Fruit fly (Drosophila melanogaster): Measurements from ENCODE around the gene fipi.
A peak's percentile ranks its signal among the peaks of the same experiment; 100 is the strongest.

fipi gene

DNA sequence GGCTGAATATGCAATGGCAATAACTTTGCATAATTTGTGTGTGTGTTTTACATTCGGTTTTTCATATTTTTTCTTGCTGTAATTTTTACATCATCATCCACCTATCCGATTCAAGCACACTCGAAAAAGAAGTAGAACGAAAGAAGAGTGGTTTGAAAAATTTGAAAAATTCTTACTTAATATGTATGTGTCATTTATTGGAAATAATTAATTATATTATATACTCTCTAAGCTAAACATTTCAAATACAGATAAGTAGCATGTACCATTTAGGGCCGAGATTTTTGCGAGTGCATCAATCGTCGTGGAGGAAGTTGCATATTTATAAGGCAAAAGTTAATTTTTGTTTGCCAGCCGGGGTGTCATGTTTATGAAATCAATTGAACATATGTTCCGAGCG, 12.3 kb upstream of the fipi start (continued):
- TF ChIP-seq HLH54F (GFP tag; optimal IDR thresholded peaks at IDR 0.05): no peak
- TF ChIP-seq CG18262 (tag; optimal IDR thresholded peaks at IDR 0.05): peak; percentile 2
- TF ChIP-seq danr (GFP tag; IDR thresholded peaks at IDR 0.05): no peak
- TF ChIP-seq PHDP (tag; optimal IDR thresholded peaks at IDR 0.05): no peak
- TF ChIP-seq slou (GFP tag; optimal IDR thresholded peaks at IDR 0.05): no peak
- TF ChIP-seq sug (tag; optimal IDR thresholded peaks at IDR 0.05): no peak
- no peak for TF ChIP-seq CG7928 (GFP tag; optimal IDR thresholded peaks at IDR 0.05)
- no peak for TF ChIP-seq Fer2 (tag; optimal IDR thresholded peaks at IDR 0.05)
- TF ChIP-seq Vsx1 (GFP tag; optimal IDR thresholded peaks at IDR 0.05): no peak
- no peak for TF ChIP-seq Abd-B (GFP tag; optimal IDR thresholded peaks at IDR 0.05)
- TF ChIP-seq Xbp1 (GFP tag; optimal IDR thresholded peaks at IDR 0.05): peak; percentile 15
- no peak for TF ChIP-seq CG9215 (GFP tag; IDR thresholded peaks at IDR 0.05)
- TF ChIP-seq Rfx (GFP tag; IDR thresholded peaks at IDR 0.05): no peak
- TF ChIP-seq CG13424 (tag; optimal IDR thresholded peaks at IDR 0.05): peak; percentile 9
- no peak for TF ChIP-seq Side (GFP tag; optimal IDR thresholded peaks at IDR 0.05)
- peak; percentile 43; the same call in 1 of the 3 replicates for TF ChIP-seq CG11695 (GFP tag; IDR thresholded peaks at IDR 0.05)
- no peak for TF ChIP-seq Gsc (GFP tag; IDR thresholded peaks at IDR 0.05)
- TF ChIP-seq zen2 (GFP tag; IDR thresholded peaks at IDR 0.05; ENCODE audit: partially characterized antibody): no peak
- no peak for TF ChIP-seq repo (GFP tag; optimal IDR thresholded peaks at IDR 0.05)
- no peak for TF ChIP-seq CG31441 (GFP tag; IDR thresholded peaks at IDR 0.05)
- no peak for TF ChIP-seq bab2 (GFP tag; optimal IDR thresholded peaks at IDR 0.05)
- TF ChIP-seq fd3F (GFP tag; optimal IDR thresholded peaks at IDR 0.05): peak; percentile 20
- no peak for TF ChIP-seq HmgZ (tag; optimal IDR thresholded peaks at IDR 0.05)
- TF ChIP-seq CG16863 (GFP tag; optimal IDR thresholded peaks at IDR 0.05): no peak
- TF ChIP-seq CG14667 (GFP tag; IDR thresholded peaks at IDR 0.05): 0 out of 2 replicates have a peak, but pooled peaks have one; percentile 9
- no peak for TF ChIP-seq CG34376 (GFP tag; optimal IDR thresholded peaks at IDR 0.05)
- TF ChIP-seq gem (tag; optimal IDR thresholded peaks at IDR 0.05): peak; percentile 20
- peak; percentile 51; the same call in 2 of the 3 replicates for TF ChIP-seq CG14050 (GFP tag; IDR thresholded peaks at IDR 0.05)
- TF ChIP-seq eve (GFP tag; optimal IDR thresholded peaks at IDR 0.05): no peak
- peak; percentile 4 for TF ChIP-seq Nf-YC (tag; optimal IDR thresholded peaks at IDR 0.05)
- no peak for TF ChIP-seq B-H1 (GFP tag; IDR thresholded peaks at IDR 0.05)
- no peak for TF ChIP-seq CG31388 (GFP tag; optimal IDR thresholded peaks at IDR 0.05)

DNA sequence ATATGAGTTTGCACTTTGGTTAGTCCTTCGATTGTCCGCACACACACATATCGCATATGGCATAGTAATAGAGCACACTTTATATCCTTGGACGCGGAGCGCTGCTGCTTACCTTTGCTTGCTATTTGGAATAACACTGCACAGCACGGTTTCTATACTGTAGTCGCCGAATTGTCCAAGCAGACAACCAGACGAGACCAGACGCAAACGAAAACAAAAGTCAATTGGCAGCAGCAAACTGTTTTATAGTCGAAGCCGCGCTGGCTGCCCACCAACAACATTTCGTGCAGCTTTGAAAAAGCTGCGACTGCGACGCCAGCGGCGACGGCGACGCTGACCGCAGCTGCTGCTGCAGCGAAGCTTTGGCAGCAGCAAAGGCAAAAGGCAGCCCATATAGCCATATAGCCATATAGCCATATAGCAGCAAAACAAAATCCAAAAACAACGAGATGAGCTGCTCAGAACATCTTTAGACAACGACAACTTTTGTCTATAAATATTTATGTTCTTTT, 7.9 kb upstream of the fipi start, which contains the start of gene slf:
TSS of gene slf (minus strand) at position 219 of the 512 bp plus-strand sequence.
- no peak for TF ChIP-seq Max (GFP tag; optimal IDR thresholded peaks at IDR 0.05)
- no peak for TF ChIP-seq CG10959 (GFP tag; IDR thresholded peaks at IDR 0.05)
- no peak for TF ChIP-seq Fer1 (GFP tag; optimal IDR thresholded peaks at IDR 0.05)
- TF ChIP-seq CG3726 (GFP tag; IDR thresholded peaks at IDR 0.05): no peak
- TF ChIP-seq CG6683 (GFP tag; optimal IDR thresholded peaks at IDR 0.05): no peak
- no peak for TF ChIP-seq CG5180 (GFP tag; optimal IDR thresholded peaks at IDR 0.05)
- 0 out of 3 replicates have a peak, but pooled peaks have one; percentile 22 for TF ChIP-seq ci (GFP tag; IDR thresholded peaks at IDR 0.05)
- peak; percentile 82 for TF ChIP-seq Med (GFP tag)
- no peak for TF ChIP-seq zfh1 (GFP tag; IDR thresholded peaks at IDR 0.05)
- TF ChIP-seq CG10321 (GFP tag; IDR thresholded peaks at IDR 0.05): no peak
- no peak for TF ChIP-seq Bgb (GFP tag; IDR thresholded peaks at IDR 0.05; ENCODE audit: partially characterized antibody)
- TF ChIP-seq grn (GFP tag; optimal IDR thresholded peaks at IDR 0.05): no peak
- TF ChIP-seq CG7987 (GFP tag; optimal IDR thresholded peaks at IDR 0.05): no peak
- TF ChIP-seq Adf1 (GFP tag; IDR thresholded peaks at IDR 0.05): peak; percentile 92
- 0 out of 3 replicates have a peak, but pooled peaks have one; percentile 7 for TF ChIP-seq Dbx (GFP tag; IDR thresholded peaks at IDR 0.05)
- no peak for TF ChIP-seq slbo (GFP tag; IDR thresholded peaks at IDR 0.05)
- no peak for TF ChIP-seq crol (GFP tag; IDR thresholded peaks at IDR 0.05)
- TF ChIP-seq CG12744 (GFP tag; optimal IDR thresholded peaks at IDR 0.05): no peak
- TF ChIP-seq lilli (GFP tag; optimal IDR thresholded peaks at IDR 0.05): peak; percentile 17
- TF ChIP-seq lmd (GFP tag; IDR thresholded peaks at IDR 0.05): no peak
- TF ChIP-seq Blimp-1 (GFP tag; optimal IDR thresholded peaks at IDR 0.05): peak; percentile 93
